Worm (Caenorhabditis elegans) whole organism, L3 larva: Measurements from ENCODE around the gene Y110A2AL.4.

Source experiments
- R02D3.7 ChIP-seq: fragments of 150-350 bp; optimal IDR thresholded peaks from 2 replicates; lab custom pipeline; 2014; ENCODE audit warnings: missing biosample characterization, missing genetic modification characterization
- aly-2 ChIP-seq: fragments of 150-350 bp; optimal IDR thresholded peaks from 2 replicates; lab custom pipeline; 2014; ENCODE audit warnings: missing biosample characterization, missing genetic modification characterization
- ceh-16 ChIP-seq: sonication (generic microtip); optimal IDR thresholded peaks from 2 replicates; lab custom pipeline; 2017; ENCODE audit warnings: missing biosample characterization, missing genetic modification characterization
- ceh-28 ChIP-seq: fragments of 150-350 bp; optimal IDR thresholded peaks from 2 replicates; lab custom pipeline; 2014; ENCODE audit warnings: missing biosample characterization, missing genetic modification reagents, missing genetic modification characterization
- ceh-82 ChIP-seq: fragments of 150-350 bp; optimal IDR thresholded peaks from 2 replicates; lab custom pipeline; 2014; ENCODE audit warnings: missing biosample characterization, missing genetic modification characterization
- daf-12 ChIP-seq: fragments of 150-350 bp; optimal IDR thresholded peaks from 2 replicates; lab custom pipeline; 2014; ENCODE audit warnings: missing biosample characterization, missing genetic modification reagents, missing genetic modification characterization
- egl-27 ChIP-seq: sonication (generic microtip); optimal IDR thresholded peaks from 4 replicates; lab custom pipeline; 2017; ENCODE audit warnings: missing biosample characterization, missing genetic modification reagents, missing genetic modification characterization
- egl-5 ChIP-seq: fragments of 150-350 bp; optimal IDR thresholded peaks from 2 replicates; lab custom pipeline; 2017; ENCODE audit warnings: missing biosample characterization, missing genetic modification reagents, missing genetic modification characterization, inconsistent platforms
- elt-1 ChIP-seq: fragments of 150-350 bp; optimal IDR thresholded peaks from 2 replicates; lab custom pipeline; 2014; ENCODE audit warnings: missing biosample characterization, missing genetic modification characterization
- elt-2 ChIP-seq: sonication (generic microtip); optimal IDR thresholded peaks from 2 replicates; lab custom pipeline; 2016; ENCODE audit warnings: missing genetic modification reagents, mild to moderate bottlenecking, missing genetic modification characterization, missing compliant biosample characterization
- elt-3 ChIP-seq, 3 experiments: fragments of 150-350 bp in 1 of 3; sonication (generic microtip) in 2 of 3; optimal IDR thresholded peaks; 2 replicates in 2 of 3; 4 replicates in 1 of 3; lab custom pipeline; 2014 to 2017; ENCODE audit warnings: missing biosample characterization in 3 of 3, missing genetic modification characterization in 3 of 3
- eor-1 ChIP-seq, 2 experiments: fragments of 150-350 bp; optimal IDR thresholded peaks; 2 replicates each; lab custom pipeline; 2014 to 2018; ENCODE audit warnings: missing biosample characterization in 2 of 2, missing genetic modification characterization in 2 of 2
- fos-1 ChIP-seq: fragments of 150-350 bp; optimal IDR thresholded peaks from 2 replicates; lab custom pipeline; 2014; ENCODE audit warnings: missing biosample characterization, missing genetic modification characterization
- hmg-11 ChIP-seq: sonication (generic microtip); optimal IDR thresholded peaks from 2 replicates; lab custom pipeline; 2016; ENCODE audit warnings: missing genetic modification characterization, missing compliant biosample characterization
- jun-1 ChIP-seq: fragments of 150-350 bp; optimal IDR thresholded peaks from 2 replicates; lab custom pipeline; 2014; ENCODE audit warnings: missing biosample characterization, missing genetic modification reagents, missing genetic modification characterization
- lin-15B ChIP-seq: fragments of 150-350 bp; optimal IDR thresholded peaks from 2 replicates; lab custom pipeline; 2014; ENCODE audit warnings: missing biosample characterization, missing genetic modification characterization
- lin-39 ChIP-seq: fragments of 150-350 bp; optimal IDR thresholded peaks from 2 replicates; lab custom pipeline; 2018; ENCODE audit warnings: missing biosample characterization, missing genetic modification reagents, missing genetic modification characterization
- mdl-1 ChIP-seq: fragments of 150-350 bp; optimal IDR thresholded peaks from 2 replicates; lab custom pipeline; 2014; ENCODE audit warnings: missing biosample characterization, missing genetic modification characterization
- mml-1 ChIP-seq: fragments of 150-350 bp; sonication (generic microtip); optimal IDR thresholded peaks from 3 replicates; lab custom pipeline; 2014; ENCODE audit warnings: missing biosample characterization, missing genetic modification characterization
- nfya-1 ChIP-seq: sonication (generic microtip); optimal IDR thresholded peaks from 2 replicates; lab custom pipeline; 2017; ENCODE audit warnings: missing genetic modification characterization, mild to moderate bottlenecking, missing compliant biosample characterization, antibody characterized with exemption, moderate library complexity; ENCODE audit not compliant: insufficient read depth
- nhr-237 ChIP-seq: fragments of 150-350 bp; optimal IDR thresholded peaks from 2 replicates; lab custom pipeline; 2014; ENCODE audit warnings: missing biosample characterization, missing genetic modification characterization
- nhr-25 ChIP-seq: sonication (generic microtip); optimal IDR thresholded peaks from 2 replicates; lab custom pipeline; 2017; ENCODE audit warnings: missing biosample characterization, missing genetic modification characterization
- nhr-43 ChIP-seq: sonication (generic microtip); optimal IDR thresholded peaks from 2 replicates; lab custom pipeline; 2016; ENCODE audit warnings: mild to moderate bottlenecking, missing genetic modification characterization, missing compliant biosample characterization; ENCODE audit not compliant: poor library complexity, severe bottlenecking
- nhr-67 ChIP-seq: fragments of 150-350 bp; optimal IDR thresholded peaks from 2 replicates; lab custom pipeline; 2014; ENCODE audit warnings: missing biosample characterization, missing genetic modification characterization
- nhr-76 ChIP-seq: fragments of 150-350 bp; sonication (generic microtip); optimal IDR thresholded peaks from 5 replicates; lab custom pipeline; 2014; ENCODE audit warnings: missing biosample characterization, missing genetic modification characterization
- nhr-77 ChIP-seq: fragments of 150-350 bp; optimal IDR thresholded peaks from 2 replicates; lab custom pipeline; 2014; ENCODE audit warnings: missing biosample characterization, missing genetic modification characterization
- pha-4 ChIP-seq: fragments of 150-350 bp; optimal IDR thresholded peaks from 2 replicates; lab custom pipeline; 2014; ENCODE audit warnings: missing biosample characterization, missing genetic modification reagents, missing genetic modification characterization
- pqm-1 ChIP-seq: fragments of 150-350 bp; optimal IDR thresholded peaks from 2 replicates; lab custom pipeline; 2017; ENCODE audit warnings: missing biosample characterization, missing genetic modification characterization, inconsistent platforms
- sea-2 ChIP-seq: fragments of 150-350 bp; sonication (generic microtip); optimal IDR thresholded peaks from 4 replicates; lab custom pipeline; 2014; ENCODE audit warnings: missing biosample characterization, missing genetic modification reagents, missing genetic modification characterization
- skn-1 ChIP-seq: fragments of 150-350 bp; optimal IDR thresholded peaks from 2 replicates; lab custom pipeline; 2014; ENCODE audit warnings: missing biosample characterization, missing genetic modification characterization
- unc-39 ChIP-seq: sonication (generic microtip); optimal IDR thresholded peaks from 4 replicates; lab custom pipeline; 2017; ENCODE audit warnings: missing biosample characterization, missing genetic modification characterization
- unc-62 ChIP-seq: fragments of 150-350 bp; sonication (generic microtip); optimal IDR thresholded peaks from 4 replicates; lab custom pipeline; 2014; ENCODE audit warnings: missing biosample characterization, missing genetic modification reagents, missing genetic modification characterization
- ztf-4 ChIP-seq: fragments of 150-350 bp; optimal IDR thresholded peaks from 2 replicates; lab custom pipeline; 2014; ENCODE audit warnings: missing biosample characterization, missing genetic modification characterization

Y110A2AL.4 gene

DNA sequence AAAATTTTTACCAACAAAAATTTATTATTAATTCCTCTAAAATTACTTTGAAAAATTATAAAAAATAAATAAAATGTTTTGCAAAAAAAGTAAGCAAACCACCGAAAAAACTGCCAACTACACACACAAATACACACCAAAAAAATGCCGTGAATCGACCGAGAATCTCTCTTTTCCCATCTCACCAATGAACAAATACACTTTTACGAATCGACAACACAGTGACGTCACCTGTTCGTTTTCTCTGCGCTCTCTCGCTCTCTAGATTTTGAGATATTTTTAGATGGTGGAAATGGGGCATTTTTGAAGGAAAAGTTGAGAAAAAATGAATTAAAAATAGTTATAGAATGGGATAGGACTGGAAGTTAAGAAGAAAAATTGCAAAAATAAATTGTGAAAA is 7.0 kb upstream of the Y110A2AL.4 start:
- TF ChIP-seq ztf-4 = no peak
- no peak for TF ChIP-seq ceh-16 (tag; lab: Kevin White, UChicago)
- peak; percentile 82 for TF ChIP-seq pha-4 (tag; lab: Kevin White, UChicago)
- no peak for TF ChIP-seq sea-2 (GFP tag; lab: Kevin White, UChicago)
- no peak for TF ChIP-seq eor-1 (tag; optimal IDR thresholded peaks at IDR 0.05; lab: Kevin White, UChicago)
- TF ChIP-seq ceh-28 = no peak
- TF ChIP-seq lin-15B (tag; lab: Kevin White, UChicago) = no peak
- TF ChIP-seq fos-1 (tag; lab: Kevin White, UChicago) = no peak
- TF ChIP-seq egl-5 (tag; lab: Kevin White, UChicago) = peak; percentile 25
- TF ChIP-seq jun-1 (tag; lab: Kevin White, UChicago) = no peak
- peak; percentile 6 for TF ChIP-seq elt-2 (tag; lab: Kevin White, UChicago)
- TF ChIP-seq R02D3.7 = no peak
- TF ChIP-seq nhr-67 (tag; lab: Kevin White, UChicago) = no peak
- TF ChIP-seq unc-39 (tag; lab: Kevin White, UChicago) = no peak
- TF ChIP-seq nfya-1 (tag; lab: Kevin White, UChicago) = peak; percentile 64
- peak; percentile 22 for TF ChIP-seq pqm-1 (tag; lab: Kevin White, UChicago)
- peak; percentile 25 for TF ChIP-seq hmg-11 (tag; lab: Kevin White, UChicago)
- no peak for TF ChIP-seq ceh-82

DNA sequence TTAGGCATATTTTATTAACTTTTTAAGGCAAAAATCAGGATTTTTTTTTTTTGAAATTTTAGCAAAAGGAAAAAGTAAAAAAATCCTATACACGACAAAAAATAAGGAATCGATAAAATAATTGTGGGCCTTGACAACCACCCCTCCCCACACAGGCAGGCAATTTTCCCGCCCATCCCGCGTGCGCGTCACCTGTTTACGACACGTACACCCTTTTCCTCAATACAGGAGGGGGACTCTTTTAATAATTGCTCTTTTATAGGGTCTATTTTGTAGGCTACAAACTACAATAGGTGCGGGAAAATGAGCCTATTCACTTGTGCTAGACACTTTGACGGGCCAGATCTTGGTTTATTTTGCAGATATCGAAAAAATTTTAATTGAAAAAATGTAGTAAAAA is 6.6 kb upstream of the Y110A2AL.4 start:
- TF ChIP-seq nhr-43 (tag; lab: Kevin White, UChicago) = no peak
- TF ChIP-seq lin-39 (tag; lab: Kevin White, UChicago) = no peak
- no peak for TF ChIP-seq unc-62 (GFP tag; lab: Kevin White, UChicago)
- TF ChIP-seq ztf-4 = no peak
- TF ChIP-seq mdl-1 (tag; lab: Kevin White, UChicago) = no peak
- no peak for TF ChIP-seq lin-15B (tag; lab: Kevin White, UChicago)
- TF ChIP-seq elt-2 (tag; lab: Kevin White, UChicago) = no peak
- no peak for TF ChIP-seq hmg-11 (tag; lab: Kevin White, UChicago)
- no peak for TF ChIP-seq nhr-237 (tag; lab: Kevin White, UChicago)
- TF ChIP-seq elt-1 (tag; lab: Kevin White, UChicago) = no peak
- no peak for TF ChIP-seq mml-1 (tag; lab: Kevin White, UChicago)
- TF ChIP-seq unc-39 (tag; lab: Kevin White, UChicago) = no peak
- no peak for TF ChIP-seq elt-3 (tag; optimal IDR thresholded peaks at IDR 0.05; lab: Kevin White, UChicago)
- TF ChIP-seq skn-1 = no peak
- TF ChIP-seq pha-4 (tag; lab: Kevin White, UChicago) = no peak
- TF ChIP-seq sea-2 (GFP tag; lab: Kevin White, UChicago) = no peak
- no peak for TF ChIP-seq R02D3.7
- TF ChIP-seq nhr-76 (tag; lab: Kevin White, UChicago) = no peak

ce11 chrII:2834105-2834504 is 5.0 kb upstream of the Y110A2AL.4 start:
- peak; percentile 84 for TF ChIP-seq pqm-1 (tag; lab: Kevin White, UChicago)
- TF ChIP-seq nhr-76 (tag; lab: Kevin White, UChicago) = no peak
- TF ChIP-seq aly-2 (tag; lab: Kevin White, UChicago) = no peak
- no peak for TF ChIP-seq fos-1 (tag; lab: Kevin White, UChicago)
- TF ChIP-seq elt-2 (tag; lab: Kevin White, UChicago) = peak; percentile 86
- TF ChIP-seq hmg-11 (tag; lab: Kevin White, UChicago) = no peak
- TF ChIP-seq pha-4 (tag; lab: Kevin White, UChicago) = peak; percentile 86
- TF ChIP-seq jun-1 (tag; lab: Kevin White, UChicago) = peak; percentile 5

DNA sequence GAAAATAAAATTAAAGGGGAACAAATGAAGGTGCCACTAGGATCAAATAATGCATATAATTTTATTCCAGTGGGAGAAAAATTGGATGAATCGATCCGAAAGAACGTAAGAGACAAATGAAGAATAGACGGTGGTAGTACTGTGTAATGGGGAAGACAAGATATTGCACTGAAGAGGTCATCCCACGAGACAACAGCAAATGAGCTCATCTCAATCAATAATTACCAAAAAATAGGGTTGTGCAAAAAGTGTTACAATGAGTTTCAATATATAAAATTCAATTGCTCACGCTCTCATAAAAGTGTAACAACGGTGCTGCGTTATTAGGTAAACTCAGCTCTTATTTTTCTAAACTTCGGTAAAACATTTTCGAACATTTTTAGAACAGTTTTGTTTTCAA is 2.3 kb upstream of the Y110A2AL.4 start, which contains the start of gene K12H6.7:
Gene K12H6.7, minus strand, starts transcription at position 101 of the 400 bp plus-strand sequence.
- TF ChIP-seq unc-39 (tag; lab: Kevin White, UChicago) (no peak), nhr-25 (tag; lab: Kevin White, UChicago) (no peak), sea-2 (GFP tag; lab: Kevin White, UChicago) (no peak), fos-1 (tag; lab: Kevin White, UChicago) (no peak), eor-1 (tag; optimal IDR thresholded peaks at IDR 0.05; lab: Kevin White, UChicago) (no peak), nhr-67 (tag; lab: Kevin White, UChicago) (no peak), daf-12 (tag; lab: Kevin White, UChicago) (no peak), nhr-237 (tag; lab: Kevin White, UChicago) (no peak), unc-62 (GFP tag; lab: Kevin White, UChicago) (no peak), nhr-77 (no peak), egl-27 (tag; lab: Kevin White, UChicago) (no peak), nfya-1 (tag; lab: Kevin White, UChicago) (no peak)
